Fruit fly (Drosophila melanogaster): ENCODE results near the gene CG12713.

The CG12713 gene

DNA sequence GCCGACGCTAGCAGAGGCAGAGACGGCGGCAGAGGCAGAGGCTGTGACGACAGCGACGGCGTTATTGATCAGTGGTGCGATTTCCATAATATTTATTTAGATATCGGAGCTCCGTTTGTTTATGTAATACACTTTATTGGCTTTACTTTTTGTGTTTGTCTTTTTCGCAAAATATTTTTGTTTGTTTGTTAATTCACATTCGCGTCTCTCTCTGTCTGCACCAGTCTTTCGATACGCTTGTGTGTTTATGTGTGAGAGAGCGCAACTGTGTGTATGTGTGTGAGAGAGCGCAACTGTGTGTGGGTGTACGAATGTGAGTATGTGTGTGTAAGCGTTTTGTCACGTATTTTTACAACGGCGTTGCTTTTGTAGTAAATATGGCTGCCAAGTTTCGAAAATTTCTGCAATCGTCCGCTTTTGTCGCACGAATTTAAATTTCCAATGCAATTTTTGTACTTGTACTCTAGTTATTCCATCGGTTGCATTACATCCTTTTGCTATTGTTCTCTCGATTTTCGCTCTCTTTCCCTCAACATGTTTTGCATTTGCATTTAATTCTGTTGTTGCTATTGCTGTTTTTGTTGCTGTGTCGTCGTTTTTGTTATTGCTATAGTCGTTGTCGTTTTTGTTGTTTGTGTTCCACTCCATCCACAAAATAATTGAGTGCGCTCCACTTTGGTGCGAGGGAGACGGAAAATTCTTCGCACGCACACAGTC, 6.6 kb upstream of the CG12713 start (continued):
- TF ChIP-seq CG2712 (tag; optimal IDR thresholded peaks at IDR 0.05): peak; percentile 20
- no peak for TF ChIP-seq Elba2 (GFP tag; optimal IDR thresholded peaks at IDR 0.05)
- no peak for TF ChIP-seq CG13624 (GFP tag; optimal IDR thresholded peaks at IDR 0.05)
- no peak for TF ChIP-seq Ada2b (GFP tag; IDR thresholded peaks at IDR 0.05)
- no peak for TF ChIP-seq CG4854 (GFP tag; optimal IDR thresholded peaks at IDR 0.05)
- TF ChIP-seq CG1832 (GFP tag; optimal IDR thresholded peaks at IDR 0.05): no peak
- no peak for TF ChIP-seq crp (GFP tag; optimal IDR thresholded peaks at IDR 0.05)
- TF ChIP-seq CG12769 (tag; optimal IDR thresholded peaks at IDR 0.05): peak; percentile 26
- no peak for TF ChIP-seq Kr (GFP tag; optimal IDR thresholded peaks at IDR 0.05)
- no peak for TF ChIP-seq ap (GFP tag; IDR thresholded peaks at IDR 0.05)
- TF ChIP-seq corto (GFP tag; optimal IDR thresholded peaks at IDR 0.05): no peak
- TF ChIP-seq CG3838 (GFP tag; optimal IDR thresholded peaks at IDR 0.05): no peak
- TF ChIP-seq Spps (tag; optimal IDR thresholded peaks at IDR 0.05): peak; percentile 14
- TF ChIP-seq nmo (GFP tag; optimal IDR thresholded peaks at IDR 0.05): no peak
- TF ChIP-seq HLHmδ (GFP tag; optimal IDR thresholded peaks at IDR 0.05): no peak
- peak; percentile 35 for TF ChIP-seq BtbVII (GFP tag; optimal IDR thresholded peaks at IDR 0.05)
- TF ChIP-seq Myb (GFP tag; optimal IDR thresholded peaks at IDR 0.05): peak; percentile 22
- TF ChIP-seq ato (GFP tag; IDR thresholded peaks at IDR 0.05; ENCODE audit: partially characterized antibody): no peak
- no peak for TF ChIP-seq dan (GFP tag; IDR thresholded peaks at IDR 0.05)
- peak; percentile 25 for TF ChIP-seq HHEX (GFP tag; optimal IDR thresholded peaks at IDR 0.05)
- TF ChIP-seq insv (GFP tag; optimal IDR thresholded peaks at IDR 0.05): no peak
- TF ChIP-seq CG11560 (tag; IDR thresholded peaks at IDR 0.05): no peak
- TF ChIP-seq CG33213 (GFP tag; optimal IDR thresholded peaks at IDR 0.05): no peak
- peak; percentile 68 for TF ChIP-seq CG18599 (GFP tag; optimal IDR thresholded peaks at IDR 0.05)
- no peak for TF ChIP-seq Sin3A (optimal IDR thresholded peaks at IDR 0.05)
- no peak for TF ChIP-seq CG8290 (GFP tag; optimal IDR thresholded peaks at IDR 0.05)
- TF ChIP-seq CG8290 (tag; optimal IDR thresholded peaks at IDR 0.05): no peak
- no peak for TF ChIP-seq CG42726 (GFP tag; IDR thresholded peaks at IDR 0.05; ENCODE audit: partially characterized antibody)
- TF ChIP-seq Gug (GFP tag; IDR thresholded peaks at IDR 0.05): no peak
- peak; percentile 50 for TF ChIP-seq CG6765 (GFP tag; optimal IDR thresholded peaks at IDR 0.05)
- TF ChIP-seq lola (GFP tag; optimal IDR thresholded peaks at IDR 0.05): peak in 1 of 3 experiments; percentile 59
- TF ChIP-seq stwl (tag; optimal IDR thresholded peaks at IDR 0.05): no peak
- peak; percentile 36 for TF ChIP-seq Nf-YC (tag; optimal IDR thresholded peaks at IDR 0.05)
- no peak for TF ChIP-seq CG10565 (GFP tag; optimal IDR thresholded peaks at IDR 0.05)
- TF ChIP-seq CG18011 (GFP tag; optimal IDR thresholded peaks at IDR 0.05): peak; percentile 30
- no peak for TF ChIP-seq dati (GFP tag; IDR thresholded peaks at IDR 0.05)
- TF ChIP-seq al (GFP tag; IDR thresholded peaks at IDR 0.05): no peak
- TF ChIP-seq CG15514 (GFP tag; optimal IDR thresholded peaks at IDR 0.05): peak; percentile 53
- TF ChIP-seq CG3995 (GFP tag; optimal IDR thresholded peaks at IDR 0.05): no peak
- TF ChIP-seq D19B (GFP tag; optimal IDR thresholded peaks at IDR 0.05): no peak
- TF ChIP-seq caup (GFP tag; optimal IDR thresholded peaks at IDR 0.05; ENCODE audit: severe bottlenecking): peak; percentile 11
- no peak for TF ChIP-seq tll (GFP tag; optimal IDR thresholded peaks at IDR 0.05)
- no peak for TF ChIP-seq Tbp (GFP tag; optimal IDR thresholded peaks at IDR 0.05)
- no peak for TF ChIP-seq Nf-YA (GFP tag; IDR thresholded peaks at IDR 0.05)
- no peak for TF ChIP-seq lov (optimal IDR thresholded peaks at IDR 0.05)
- TF ChIP-seq lov (GFP tag; IDR thresholded peaks at IDR 0.05): no peak
- no peak for TF ChIP-seq inv (GFP tag; IDR thresholded peaks at IDR 0.05; ENCODE audit: partially characterized antibody)
- TF ChIP-seq CG13775 (GFP tag; optimal IDR thresholded peaks at IDR 0.05): no peak
- TF ChIP-seq Bdp1 (GFP tag; optimal IDR thresholded peaks at IDR 0.05): no peak

All from whole organism, embryonic.